Fruit fly (Drosophila melanogaster) Kc167 (cell line): ENCODE data around the gene CG10472.

Experiments
- Myc ChIP-seq: fragments of >200 bp; optimal IDR thresholded peaks from 2 replicates; lab custom pipeline; 2017; ENCODE audit warnings: missing external identifiers
- Sin3A ChIP-seq: fragments of >200 bp; optimal IDR thresholded peaks from 2 replicates; lab custom pipeline; 2018; ENCODE audit warnings: missing external identifiers
- h ChIP-seq: fragments of >200 bp; optimal IDR thresholded peaks from 3 replicates; lab custom pipeline; 2018; ENCODE audit warnings: missing external identifiers
- insv ChIP-seq: fragments of >200 bp; optimal IDR thresholded peaks from 3 replicates; lab custom pipeline; 2018; ENCODE audit warnings: missing external identifiers
- psq ChIP-seq: fragments of >200 bp; optimal IDR thresholded peaks from 2 replicates; lab custom pipeline; 2017; ENCODE audit warnings: missing external identifiers
- ttk ChIP-seq: sonication (Bioruptor generic); optimal IDR thresholded peaks from 2 replicates; lab custom pipeline; 2017; ENCODE audit warnings: missing external identifiers

The CG10472 gene

dm6 chr3L:6054803-6055202 lies 7.9 kb downstream of the CG10472 start, which contains the start of gene tant:
TSS of gene tant (plus strand) at chr3L:6055136.
- TF ChIP-seq Myc (lab: Kevin White, UChicago): no peak
- TF ChIP-seq ttk (lab: Kevin White, UChicago): no peak
- TF ChIP-seq psq (lab: Kevin White, UChicago): no peak
- no peak for TF ChIP-seq insv (lab: Kevin White, UChicago)
- no peak for TF ChIP-seq h
- TF ChIP-seq Sin3A: no peak

dm6 chr3L:6054343-6054742 lies 8.4 kb downstream of the CG10472 start, which contains the start of gene Jon65Ai:
TSS of gene Jon65Ai (minus strand) at chr3L:6054443.
- no peak for TF ChIP-seq insv (lab: Kevin White, UChicago)

dm6 chr3L:6052021-6052420 lies 10.7 kb downstream of the CG10472 start, which contains the start of gene Jon65Aii:
TSS of gene Jon65Aii (plus strand) at chr3L:6052321.
- TF ChIP-seq insv (lab: Kevin White, UChicago) (no peak), psq (lab: Kevin White, UChicago) (no peak), h (no peak), ttk (lab: Kevin White, UChicago) (no peak), Sin3A (no peak), Myc (lab: Kevin White, UChicago) (no peak)

dm6 chr3L:6050230-6050807 lies 12.4 kb downstream of the CG10472 start, which contains the start of gene Jon65Aiii:
TSS of gene Jon65Aiii (plus strand) at chr3L:6050757.
- TF ChIP-seq psq (lab: Kevin White, UChicago) (no peak), Sin3A (no peak), Myc (lab: Kevin White, UChicago) (no peak), ttk (lab: Kevin White, UChicago) (no peak), insv (lab: Kevin White, UChicago) (no peak), h (no peak)

- TF ChIP-seq Myc (lab: Kevin White, UChicago): no peak
- no peak for TF ChIP-seq ttk (lab: Kevin White, UChicago)
Measured at dm6 chr3L:6038720-6039205, 23.9 kb downstream of the CG10472 start, which contains the start of gene Jon65Aiv. TSS of gene Jon65Aiv (plus strand) at chr3L:6039155.

dm6 chr3L:6036811-6037210 lies 25.9 kb downstream of the CG10472 start, which contains the start of gene CG6462:
TSS of gene CG6462 (plus strand) at chr3L:6037111.
- TF ChIP-seq psq (lab: Kevin White, UChicago): no peak

- TF ChIP-seq insv (lab: Kevin White, UChicago) (no peak), Myc (lab: Kevin White, UChicago) (no peak), psq (lab: Kevin White, UChicago) (no peak), h (no peak), Sin3A (no peak), ttk (lab: Kevin White, UChicago) (no peak)
Measured at dm6 chr3L:6036141-6036540, 26.6 kb downstream of the CG10472 start.

- TF ChIP-seq insv (lab: Kevin White, UChicago) (no peak), psq (lab: Kevin White, UChicago) (no peak), Myc (lab: Kevin White, UChicago) (no peak)
Measured at dm6 chr3L:6034916-6035315, 27.8 kb downstream of the CG10472 start, which contains the start of gene yip7. TSS of gene yip7 (plus strand) at chr3L:6035216.

dm6 chr3L:6034511-6034910 lies 28.2 kb downstream of the CG10472 start, which contains the start of gene CG10477:
TSS of gene CG10477 (minus strand) at chr3L:6034611.
- TF ChIP-seq Sin3A (no peak), psq (lab: Kevin White, UChicago) (no peak), ttk (lab: Kevin White, UChicago) (no peak), Myc (lab: Kevin White, UChicago) (no peak), insv (lab: Kevin White, UChicago) (no peak), h (no peak)

dm6 chr3L:6033008-6033407 lies 29.7 kb downstream of the CG10472 start:
- TF ChIP-seq insv (lab: Kevin White, UChicago): no peak
- no peak for TF ChIP-seq psq (lab: Kevin White, UChicago)
- no peak for TF ChIP-seq Sin3A
- no peak for TF ChIP-seq h
- TF ChIP-seq Myc (lab: Kevin White, UChicago): no peak
- TF ChIP-seq ttk (lab: Kevin White, UChicago): no peak

dm6 chr3L:6022142-6022541 lies 40.6 kb downstream of the CG10472 start:
- TF ChIP-seq Myc (lab: Kevin White, UChicago) (no peak), psq (lab: Kevin White, UChicago) (no peak), h (no peak), insv (lab: Kevin White, UChicago) (no peak), ttk (lab: Kevin White, UChicago) (no peak), Sin3A (no peak)

dm6 chr3L:6012950-6013349 lies 49.8 kb downstream of the CG10472 start:
- no peak for TF ChIP-seq Myc (lab: Kevin White, UChicago)
- no peak for TF ChIP-seq insv (lab: Kevin White, UChicago)
- TF ChIP-seq h: no peak
- no peak for TF ChIP-seq psq (lab: Kevin White, UChicago)
- TF ChIP-seq Sin3A: no peak
- no peak for TF ChIP-seq ttk (lab: Kevin White, UChicago)
